Worm (Caenorhabditis elegans): ENCODE results near the gene maph-1.3.
A peak's percentile ranks its signal among the peaks of the same experiment; 100 is the strongest.
"Not testable (repeated sequence)": the region's sequence is repeated elsewhere in the genome, so short reads cannot be mapped to it uniquely, and the experiment has no call there.

Gene maph-1.3

ce11 chrIII:3844746-3845145, at the start of gene maph-1.3:
Gene maph-1.3 (plus strand): TSS chrIII:3844893.
- TF ChIP-seq sea-1 (GFP tag; conservative IDR thresholded peaks at IDR 0.05); tbx-37 (GFP tag; conservative IDR thresholded peaks at IDR 0.05); scrt-1 (GFP tag; IDR thresholded peaks at IDR 0.05): not testable (repeated sequence)

DNA sequence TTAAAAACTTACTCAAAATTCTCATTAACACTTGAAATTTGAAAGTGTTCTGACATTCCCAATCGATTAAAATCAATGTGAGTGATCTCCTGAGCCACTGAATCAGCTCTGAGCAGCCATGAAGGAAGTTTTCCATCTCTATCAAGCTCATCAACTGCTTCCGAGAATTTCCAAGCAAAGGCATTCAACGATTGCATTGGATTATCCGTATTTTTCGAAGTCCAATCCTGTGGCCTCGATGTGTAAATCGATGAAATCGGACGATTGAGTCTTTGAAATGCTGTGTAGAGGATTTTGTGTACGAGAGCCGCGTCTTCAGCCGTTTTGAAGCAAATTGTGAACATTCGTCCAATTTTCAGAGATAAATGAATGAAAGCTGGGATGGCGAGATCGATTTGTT, 48.8 kb upstream of the maph-1.3 start:
- TF ChIP-seq tra-4 (tag; optimal IDR thresholded peaks at IDR 0.05) (no peak), aly-1 (tag; optimal IDR thresholded peaks at IDR 0.05) (no peak), tbx-37 (GFP tag; conservative IDR thresholded peaks at IDR 0.05) (no peak), ama-1 (optimal IDR thresholded peaks at IDR 0.05) (no peak), tbx-11 (GFP tag; IDR thresholded peaks at IDR 0.05) (no peak), hnd-1 (tag; optimal IDR thresholded peaks at IDR 0.05) (no peak), flt-1 (GFP tag; IDR thresholded peaks at IDR 0.05) (no peak), B0310.2 (tag; optimal IDR thresholded peaks at IDR 0.05) (no peak), sea-1 (GFP tag; conservative IDR thresholded peaks at IDR 0.05) (no peak), hmg-4 (GFP tag; optimal IDR thresholded peaks at IDR 0.05) (no peak), pes-1 (GFP tag; IDR thresholded peaks at IDR 0.05) (no peak), F13C5.2 (tag; optimal IDR thresholded peaks at IDR 0.05) (no peak), ceh-36 (tag; optimal IDR thresholded peaks at IDR 0.05) (no peak), scrt-1 (GFP tag; IDR thresholded peaks at IDR 0.05) (no peak), ets-7 (tag; optimal IDR thresholded peaks at IDR 0.05) (no peak), ceh-13 (GFP tag; optimal IDR thresholded peaks at IDR 0.05) (no peak), hmbx-1 (tag; optimal IDR thresholded peaks at IDR 0.05) (no peak)

DNA sequence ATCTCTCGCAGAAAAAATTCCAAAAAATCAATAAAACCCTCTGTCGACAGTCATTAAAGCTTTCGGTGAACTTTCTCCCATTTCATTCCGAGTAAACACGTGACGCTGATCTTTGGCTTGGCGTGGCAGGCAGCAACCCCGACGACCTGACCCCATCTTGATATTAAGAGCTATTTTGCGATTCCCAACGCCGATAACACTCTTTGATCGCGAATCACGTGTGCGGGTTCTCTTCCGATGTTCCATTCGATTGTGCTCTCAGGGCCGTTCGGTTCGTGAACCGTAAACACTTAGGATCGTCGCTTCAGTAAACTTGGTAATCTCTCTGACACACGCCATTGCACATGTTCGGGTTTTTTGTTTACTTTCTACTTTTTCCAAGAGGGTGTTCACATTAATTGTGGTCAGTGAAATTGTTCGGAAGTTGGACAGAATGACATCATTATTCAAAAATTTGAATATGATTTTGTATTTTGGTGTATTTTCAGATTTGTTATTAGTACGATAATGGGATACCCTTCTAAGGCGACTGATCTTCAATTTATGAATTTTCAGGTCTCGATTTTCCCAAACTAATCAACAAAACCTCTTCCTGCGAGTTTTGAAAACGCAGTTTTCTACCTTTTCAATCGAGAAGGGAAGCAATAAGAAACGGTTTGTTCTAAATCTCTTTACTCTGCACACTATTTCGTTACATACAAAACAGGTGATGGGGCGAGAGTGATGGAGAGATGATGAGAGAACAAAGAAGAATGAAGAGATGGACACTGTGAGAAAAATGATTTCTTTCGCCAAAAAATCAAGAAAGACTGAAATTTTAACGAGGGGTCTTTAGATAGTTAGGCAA, 47.3 kb upstream of the maph-1.3 start:
- TF ChIP-seq B0310.2 (tag; optimal IDR thresholded peaks at IDR 0.05) (no peak), flt-1 (GFP tag; IDR thresholded peaks at IDR 0.05) (no peak), hmg-4 (GFP tag; optimal IDR thresholded peaks at IDR 0.05) (no peak), tra-4 (tag; optimal IDR thresholded peaks at IDR 0.05) (no peak), ceh-13 (GFP tag; optimal IDR thresholded peaks at IDR 0.05) (no peak), aly-1 (tag; optimal IDR thresholded peaks at IDR 0.05) (no peak)

DNA sequence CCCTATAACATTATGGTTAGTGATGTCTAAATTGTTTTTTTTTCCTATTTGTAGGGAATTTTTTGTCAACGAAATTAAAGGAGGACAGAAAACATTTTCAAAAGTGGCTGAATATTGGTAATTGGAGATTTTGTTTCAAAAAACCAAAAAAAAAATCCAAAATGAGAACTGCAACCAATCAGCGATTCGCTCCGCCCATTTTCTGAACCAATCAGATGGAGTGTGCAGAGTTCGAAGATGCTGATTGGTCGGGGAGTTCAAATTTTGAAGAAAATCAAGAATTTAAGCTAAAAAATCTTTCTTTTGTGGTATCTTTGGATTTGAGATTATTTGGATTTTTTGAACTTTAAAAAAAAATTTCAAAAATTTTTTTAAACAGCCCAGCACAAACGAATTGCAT, 46.3 kb upstream of the maph-1.3 start:
- no peak for TF ChIP-seq sea-1 (GFP tag; conservative IDR thresholded peaks at IDR 0.05)

ce11 chrIII:3799213-3799612, 45.5 kb upstream of the maph-1.3 start:
- no peak for TF ChIP-seq pes-1 (GFP tag; IDR thresholded peaks at IDR 0.05)
- TF ChIP-seq B0310.2 (tag; optimal IDR thresholded peaks at IDR 0.05) = no peak
- TF ChIP-seq tbx-11 (GFP tag; IDR thresholded peaks at IDR 0.05) = no peak
- no peak for TF ChIP-seq tra-4 (tag; optimal IDR thresholded peaks at IDR 0.05)
- TF ChIP-seq hmg-4 (GFP tag; optimal IDR thresholded peaks at IDR 0.05) = no peak
- TF ChIP-seq hmbx-1 (tag; optimal IDR thresholded peaks at IDR 0.05) = no peak
- no peak for TF ChIP-seq sea-1 (GFP tag; conservative IDR thresholded peaks at IDR 0.05)
- TF ChIP-seq ets-7 (tag; optimal IDR thresholded peaks at IDR 0.05) = no peak
- TF ChIP-seq F13C5.2 (tag; optimal IDR thresholded peaks at IDR 0.05) = no peak
- TF ChIP-seq hnd-1 (tag; optimal IDR thresholded peaks at IDR 0.05) = no peak
- TF ChIP-seq ceh-13 (GFP tag; optimal IDR thresholded peaks at IDR 0.05) = no peak
- TF ChIP-seq aly-1 (tag; optimal IDR thresholded peaks at IDR 0.05) = no peak
- TF ChIP-seq ceh-36 (tag; optimal IDR thresholded peaks at IDR 0.05) = no peak
- no peak for TF ChIP-seq scrt-1 (GFP tag; IDR thresholded peaks at IDR 0.05)

DNA sequence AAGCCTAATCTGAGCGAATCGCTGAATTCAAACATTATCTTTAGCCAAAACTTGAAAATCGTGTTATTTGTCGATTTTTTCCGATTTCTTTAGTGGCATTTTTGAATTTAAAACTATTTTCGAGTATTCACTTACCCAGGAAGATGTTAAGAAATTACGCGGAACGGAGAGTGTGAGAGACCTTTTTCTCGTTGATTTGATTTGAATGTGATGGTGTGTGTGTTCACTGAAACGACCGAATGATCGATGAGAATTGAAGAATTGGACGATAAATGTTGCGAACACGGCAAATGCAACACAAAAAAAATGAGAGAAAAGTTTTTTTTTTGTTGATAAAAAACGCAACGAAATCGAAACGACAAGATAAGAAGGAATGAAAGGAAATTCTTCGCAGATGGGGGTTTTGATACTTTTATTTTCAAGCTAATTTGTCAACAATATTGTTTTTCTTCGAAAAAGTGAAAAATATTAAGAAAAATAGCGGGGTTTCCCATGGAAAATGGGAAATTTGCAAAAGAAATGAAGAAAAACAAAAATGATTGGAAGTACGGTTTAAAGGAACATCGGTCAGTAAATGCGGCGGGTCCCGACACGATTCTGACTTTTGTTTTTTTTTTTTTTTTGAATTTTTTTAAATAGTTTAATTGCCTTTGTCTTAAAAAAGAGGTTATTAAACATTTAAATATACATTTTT, 44.3 kb upstream of the maph-1.3 start, which contains the start of gene mtm-3:
TSS of gene mtm-3 (minus strand) at position 228 of the 694 bp plus-strand sequence.
- TF ChIP-seq ceh-36 (tag; optimal IDR thresholded peaks at IDR 0.05) (no peak), tra-4 (tag; optimal IDR thresholded peaks at IDR 0.05) (no peak), hnd-1 (tag; optimal IDR thresholded peaks at IDR 0.05) (no peak), aly-1 (tag; optimal IDR thresholded peaks at IDR 0.05) (no peak), F13C5.2 (tag; optimal IDR thresholded peaks at IDR 0.05) (no peak), ama-1 (optimal IDR thresholded peaks at IDR 0.05) (no peak), hmg-4 (GFP tag; optimal IDR thresholded peaks at IDR 0.05) (no peak), flt-1 (GFP tag; IDR thresholded peaks at IDR 0.05) (no peak), B0310.2 (tag; optimal IDR thresholded peaks at IDR 0.05) (no peak), sea-1 (GFP tag; conservative IDR thresholded peaks at IDR 0.05) (no peak), ets-7 (tag; optimal IDR thresholded peaks at IDR 0.05) (no peak), hmbx-1 (tag; optimal IDR thresholded peaks at IDR 0.05) (no peak), pes-1 (GFP tag; IDR thresholded peaks at IDR 0.05) (no peak)

ce11 chrIII:3800934-3801252, 43.8 kb upstream of the maph-1.3 start:
- no peak for TF ChIP-seq F13C5.2 (tag; optimal IDR thresholded peaks at IDR 0.05)

ce11 chrIII:3801379-3801894, 43.3 kb upstream of the maph-1.3 start:
- TF ChIP-seq pes-1 (GFP tag; IDR thresholded peaks at IDR 0.05) = peak; percentile 43
- no peak for TF ChIP-seq hmbx-1 (tag; optimal IDR thresholded peaks at IDR 0.05)
- TF ChIP-seq hmg-4 (GFP tag; optimal IDR thresholded peaks at IDR 0.05) = peak; percentile 84
- no peak for TF ChIP-seq ceh-13 (GFP tag; optimal IDR thresholded peaks at IDR 0.05)
- peak; percentile 55 for TF ChIP-seq ceh-36 (tag; optimal IDR thresholded peaks at IDR 0.05)
- peak; percentile 66 for TF ChIP-seq F13C5.2 (tag; optimal IDR thresholded peaks at IDR 0.05)
